Fruit fly (Drosophila melanogaster) Kc167 (cell line): ENCODE results near the gene CG13895.

ENCODE experiments used
- Myc ChIP-seq: fragments of >200 bp; optimal IDR thresholded peaks from 2 replicates; lab custom pipeline; 2017; ENCODE audit warnings: missing external identifiers
- Sin3A ChIP-seq: fragments of >200 bp; optimal IDR thresholded peaks from 2 replicates; lab custom pipeline; 2018; ENCODE audit warnings: missing external identifiers
- h ChIP-seq: fragments of >200 bp; optimal IDR thresholded peaks from 3 replicates; lab custom pipeline; 2018; ENCODE audit warnings: missing external identifiers
- psq ChIP-seq: fragments of >200 bp; optimal IDR thresholded peaks from 2 replicates; lab custom pipeline; 2017; ENCODE audit warnings: missing external identifiers
- ttk ChIP-seq: sonication (Bioruptor generic); optimal IDR thresholded peaks from 2 replicates; lab custom pipeline; 2017; ENCODE audit warnings: missing external identifiers

DNA sequence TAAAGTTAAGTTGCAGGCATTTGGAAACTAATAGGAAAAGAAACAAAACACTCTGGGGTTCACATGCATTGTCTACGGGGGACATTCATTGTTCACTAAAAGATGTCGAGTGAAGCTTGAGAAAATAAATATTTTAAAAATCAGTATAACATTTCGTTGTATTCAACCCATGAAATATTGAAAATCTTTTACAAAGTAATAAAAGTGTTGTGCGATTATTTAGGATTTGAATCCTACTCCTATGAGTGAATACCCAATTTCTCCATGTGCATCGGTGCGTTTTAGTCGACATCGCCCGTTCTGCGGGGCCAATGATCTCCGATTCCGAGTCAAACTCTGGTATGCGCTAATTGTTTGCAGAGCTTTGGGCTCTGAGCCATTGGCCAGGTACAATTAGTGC, 46.6 kb upstream of the CG13895 start:
- TF ChIP-seq h (no peak), Sin3A (no peak), ttk (lab: Kevin White, UChicago) (no peak), psq (no peak), Myc (no peak)
